Fruit fly (Drosophila melanogaster) whole organism, wandering third instar larva: Measurements from ENCODE around the gene CG6168.

Experiments used
- Abd-B ChIP-seq: fragments of >200 bp; optimal IDR thresholded peaks from 2 replicates; lab custom pipeline; 2017; ENCODE audit warnings: missing biosample characterization, missing genetic modification characterization
- CG32264 ChIP-seq: fragments of 200-800 bp; sonication (Bioruptor generic); optimal IDR thresholded peaks from 2 replicates; lab custom pipeline; 2016; ENCODE audit warnings: missing biosample characterization, missing genetic modification characterization
- CG9705 ChIP-seq: fragments of 200-800 bp; sonication (Bioruptor generic); optimal IDR thresholded peaks from 2 replicates; lab custom pipeline; 2018; ENCODE audit warnings: missing biosample characterization, mild to moderate bottlenecking, missing genetic modification characterization
- CrebA ChIP-seq: fragments of 200-800 bp; sonication (Bioruptor generic); optimal IDR thresholded peaks from 2 replicates; lab custom pipeline; 2016; ENCODE audit warnings: missing biosample characterization, mild to moderate bottlenecking, missing genetic modification characterization, borderline replicate concordance
- Dfd ChIP-seq: fragments of >200 bp; optimal IDR thresholded peaks from 2 replicates; lab custom pipeline; 2017; ENCODE audit warnings: missing biosample characterization, missing genetic modification characterization
- Dif ChIP-seq: fragments of 200-275, 200-300 bp; sonication (Bioruptor generic); optimal IDR thresholded peaks from 2 replicates; lab custom pipeline; 2018; ENCODE audit warnings: missing biosample characterization, missing genetic modification characterization; ENCODE audit not compliant: partially characterized antibody
- GATAd ChIP-seq: sonication (Bioruptor generic); optimal IDR thresholded peaks from 2 replicates; lab custom pipeline; 2016; ENCODE audit warnings: missing biosample characterization, missing genetic modification characterization
- HLH106 ChIP-seq: fragments of 200-800 bp; optimal IDR thresholded peaks from 3 replicates; lab custom pipeline; 2019; ENCODE audit warnings: missing biosample characterization, mild to moderate bottlenecking, missing genetic modification characterization, moderate library complexity
- Hnf4 ChIP-seq: fragments of 200-800 bp; sonication (Bioruptor generic); optimal IDR thresholded peaks from 2 replicates; lab custom pipeline; 2016; ENCODE audit warnings: missing biosample characterization, mild to moderate bottlenecking, missing genetic modification characterization
- Hr78 ChIP-seq: fragments of >200 bp; optimal IDR thresholded peaks from 2 replicates; lab custom pipeline; 2017; ENCODE audit warnings: missing biosample characterization, missing genetic modification characterization
- Hr83 ChIP-seq: fragments of 200-300 bp; sonication (Bioruptor generic); optimal IDR thresholded peaks from 2 replicates; lab custom pipeline; 2016; ENCODE audit warnings: missing biosample characterization, mild to moderate bottlenecking, missing genetic modification characterization, moderate library complexity; ENCODE audit not compliant: poor library complexity, severe bottlenecking
- Jra ChIP-seq: sonication (Bioruptor generic); optimal IDR thresholded peaks from 2 replicates; lab custom pipeline; 2016; ENCODE audit warnings: missing biosample characterization, missing genetic modification characterization
- Mio ChIP-seq: sonication (Bioruptor generic); optimal IDR thresholded peaks from 2 replicates; lab custom pipeline; 2016; ENCODE audit warnings: missing biosample characterization, missing genetic modification characterization
- Myc ChIP-seq: fragments of >200 bp; optimal IDR thresholded peaks from 2 replicates; lab custom pipeline; 2017
- N ChIP-seq: fragments of >200 bp; optimal IDR thresholded peaks from 2 replicates; lab custom pipeline; 2018; ENCODE audit warnings: missing biosample characterization, missing external identifiers, missing genetic modification characterization
- OdsH ChIP-seq: fragments of 200-800 bp; sonication (Bioruptor generic); optimal IDR thresholded peaks from 2 replicates; lab custom pipeline; 2016; ENCODE audit warnings: missing biosample characterization, mild to moderate bottlenecking, missing genetic modification characterization
- Rel ChIP-seq, 2 experiments: fragments of 200-800 bp; sonication (Bioruptor generic) in 1 of 2; optimal IDR thresholded peaks; 2 replicates in 1 of 2; 3 replicates in 1 of 2; lab custom pipeline; 2016 to 2019; ENCODE audit warnings: mild to moderate bottlenecking in 2 of 2, missing biosample characterization in 2 of 2, missing genetic modification characterization in 2 of 2, moderate library complexity in 1 of 2
- Sp1 ChIP-seq: fragments of 200-800 bp; sonication (Bioruptor generic); optimal IDR thresholded peaks from 3 replicates; lab custom pipeline; 2019; ENCODE audit warnings: missing biosample characterization, mild to moderate bottlenecking, missing genetic modification characterization, moderate library complexity
- Vsx2 ChIP-seq: fragments of 200-300, 225-300 bp; sonication (Bioruptor generic); optimal IDR thresholded peaks from 2 replicates; lab custom pipeline; 2018; ENCODE audit warnings: missing biosample characterization, missing genetic modification characterization; ENCODE audit not compliant: partially characterized antibody
- br ChIP-seq: fragments of 200-800 bp; sonication (Bioruptor generic); optimal IDR thresholded peaks from 2 replicates; lab custom pipeline; 2016; ENCODE audit warnings: missing biosample characterization, missing genetic modification characterization
- brk ChIP-seq: fragments of 200-800 bp; sonication (Bioruptor generic); optimal IDR thresholded peaks from 2 replicates; lab custom pipeline; 2016; ENCODE audit warnings: missing biosample characterization, mild to moderate bottlenecking, missing genetic modification characterization
- dl ChIP-seq, 2 experiments: fragments of 175-275, 200-275 bp in 1 of 2; fragments of 200-275 bp in 1 of 2; sonication (Bioruptor generic); optimal IDR thresholded peaks; lab custom pipeline; 2018; ENCODE audit warnings: mild to moderate bottlenecking in 2 of 2, missing biosample characterization in 2 of 2, missing genetic modification characterization in 2 of 2, moderate library complexity in 2 of 2; ENCODE audit not compliant: partially characterized antibody in 2 of 2, insufficient read depth in 1 of 2
- dmrt93B ChIP-seq: fragments of 200-800 bp; sonication (Bioruptor generic); optimal IDR thresholded peaks from 2 replicates; lab custom pipeline; 2018; ENCODE audit warnings: missing biosample characterization, mild to moderate bottlenecking, missing genetic modification characterization
- dsf ChIP-seq: sonication (Bioruptor generic); optimal IDR thresholded peaks from 2 replicates; lab custom pipeline; 2016; ENCODE audit warnings: missing biosample characterization, missing genetic modification characterization, borderline replicate concordance
- ey ChIP-seq: fragments of 200-800 bp; sonication (Bioruptor generic); optimal IDR thresholded peaks from 2 replicates; lab custom pipeline; 2016; ENCODE audit warnings: missing biosample characterization, missing genetic modification characterization
- foxo ChIP-seq, 2 experiments: fragments of 200-800 bp; sonication (Bioruptor generic); optimal IDR thresholded peaks; 2 replicates in 1 of 2; 3 replicates in 1 of 2; lab custom pipeline; 2016 to 2017; ENCODE audit warnings: missing biosample characterization in 2 of 2, missing genetic modification characterization in 2 of 2
- fru ChIP-seq: fragments of 200-800 bp; sonication (Bioruptor generic); optimal IDR thresholded peaks from 3 replicates; lab custom pipeline; 2016; ENCODE audit warnings: missing biosample characterization, mild to moderate bottlenecking, missing genetic modification characterization
- h ChIP-seq: fragments of 200-800 bp; sonication (Bioruptor generic); optimal IDR thresholded peaks from 3 replicates; lab custom pipeline; 2016; ENCODE audit warnings: missing biosample characterization, mild to moderate bottlenecking, missing genetic modification characterization
- jim ChIP-seq: fragments of 175-275, 200-325 bp; sonication (Bioruptor generic); optimal IDR thresholded peaks from 2 replicates; lab custom pipeline; 2016; ENCODE audit warnings: missing biosample characterization, mild to moderate bottlenecking, missing genetic modification characterization
- lola ChIP-seq: fragments of >200 bp; optimal IDR thresholded peaks from 2 replicates; lab custom pipeline; 2017; ENCODE audit warnings: missing biosample characterization, missing genetic modification characterization
- pan ChIP-seq: fragments of >200 bp; optimal IDR thresholded peaks from 2 replicates; lab custom pipeline; 2017
- psq ChIP-seq: fragments of 200-800 bp; sonication (Bioruptor generic); optimal IDR thresholded peaks from 3 replicates; lab custom pipeline; 2017; ENCODE audit warnings: missing biosample characterization, mild to moderate bottlenecking, missing genetic modification characterization, moderate library complexity
- rgr ChIP-seq: fragments of 200-800 bp; sonication (Bioruptor generic); optimal IDR thresholded peaks from 3 replicates; lab custom pipeline; 2016; ENCODE audit warnings: missing biosample characterization, mild to moderate bottlenecking, missing genetic modification characterization
- sage ChIP-seq: fragments of 200-800 bp; sonication (Bioruptor generic); optimal IDR thresholded peaks from 2 replicates; lab custom pipeline; 2016; ENCODE audit warnings: missing biosample characterization, mild to moderate bottlenecking, missing genetic modification characterization
- sv ChIP-seq: fragments of 200-800 bp; sonication (Bioruptor generic); optimal IDR thresholded peaks from 3 replicates; lab custom pipeline; 2016; ENCODE audit warnings: missing biosample characterization, missing genetic modification characterization
- tai ChIP-seq: sonication (Bioruptor generic); optimal IDR thresholded peaks from 2 replicates; lab custom pipeline; 2016; ENCODE audit warnings: missing biosample characterization, missing genetic modification characterization
- usp ChIP-seq: fragments of >200 bp; optimal IDR thresholded peaks from 2 replicates; lab custom pipeline; 2017; ENCODE audit warnings: missing biosample characterization, missing genetic modification characterization
- woc ChIP-seq: sonication (Bioruptor generic); optimal IDR thresholded peaks from 2 replicates; lab custom pipeline; 2016; ENCODE audit warnings: missing biosample characterization, mild to moderate bottlenecking, missing genetic modification characterization

The CG6168 gene

dm6 chr3L:11320124-11320523, 1.4 kb downstream of the CG6168 start:
- TF ChIP-seq tai (GFP tag; lab: Kevin White, UChicago): no peak
- TF ChIP-seq Sp1 (GFP tag; lab: Kevin White, UChicago): no peak
- TF ChIP-seq CrebA (GFP tag; lab: Kevin White, UChicago): peak; percentile 30
- TF ChIP-seq pan (lab: Kevin White, UChicago): no peak
- TF ChIP-seq Dif (GFP tag; lab: Kevin White, UChicago): peak; percentile 22
- TF ChIP-seq Rel (GFP tag; optimal IDR thresholded peaks at IDR 0.05; lab: Kevin White, UChicago): peak; percentile 22
- no peak for TF ChIP-seq Rel (tag; optimal IDR thresholded peaks at IDR 0.05; lab: Kevin White, UChicago)
- no peak for TF ChIP-seq dsf
- no peak for TF ChIP-seq sage (GFP tag; lab: Kevin White, UChicago)
- peak; percentile 19 for TF ChIP-seq psq (GFP tag; lab: Kevin White, UChicago)
- no peak for TF ChIP-seq CG9705 (GFP tag; lab: Kevin White, UChicago)
- no peak for TF ChIP-seq Myc (lab: Kevin White, UChicago)
- TF ChIP-seq dmrt93B (GFP tag; lab: Kevin White, UChicago): no peak
- no peak for TF ChIP-seq GATAd (GFP tag; lab: Kevin White, UChicago)
- no peak for TF ChIP-seq Abd-B (GFP tag; lab: Kevin White, UChicago)

DNA sequence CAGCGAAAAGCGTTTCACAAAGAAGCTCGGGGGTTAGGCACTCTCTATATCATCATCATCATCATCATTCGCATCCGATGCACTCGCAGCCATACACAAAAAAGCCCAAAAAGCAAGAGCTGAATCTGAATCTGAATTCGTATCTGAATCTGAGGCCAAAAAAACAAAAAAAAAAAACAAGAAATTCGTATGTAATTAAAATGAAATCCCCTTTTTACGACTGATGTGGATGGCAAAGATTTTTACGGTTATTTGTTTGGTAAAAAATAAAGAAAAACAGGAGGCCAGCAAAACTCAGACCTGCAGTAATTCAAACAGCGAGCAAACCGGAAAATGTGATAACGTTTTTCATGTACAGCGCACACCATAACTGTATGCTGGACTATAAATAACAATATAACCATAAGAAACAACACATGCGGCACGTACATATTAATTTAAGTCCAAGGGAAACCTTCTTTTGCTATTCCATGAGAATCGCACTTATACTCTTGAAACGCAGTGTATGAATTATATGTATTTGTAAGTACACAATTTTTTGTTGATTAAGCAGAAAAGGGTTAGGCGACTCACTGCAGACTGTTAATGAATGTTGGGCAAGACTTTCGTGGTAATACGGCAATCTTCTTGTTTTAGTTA, 2.9 kb downstream of the CG6168 start:
- TF ChIP-seq HLH106 (tag; lab: Kevin White, UChicago) (peak; percentile 91), Rel (GFP tag; optimal IDR thresholded peaks at IDR 0.05; lab: Kevin White, UChicago) (peak; percentile 47), Rel (tag; optimal IDR thresholded peaks at IDR 0.05; lab: Kevin White, UChicago) (peak; percentile 91), N (GFP tag; lab: Kevin White, UChicago) (no peak), jim (no peak), Vsx2 (no peak), Hr78 (GFP tag; lab: Kevin White, UChicago) (no peak), dl (GFP tag; optimal IDR thresholded peaks at IDR 0.05; lab: Kevin White, UChicago; ENCODE audit: insufficient read depth in 1 of 2, partially characterized antibody in 2 of 2) (no peak), CG32264 (GFP tag; lab: Kevin White, UChicago) (peak; percentile 94), Abd-B (GFP tag; lab: Kevin White, UChicago) (no peak), sage (GFP tag; lab: Kevin White, UChicago) (peak; percentile 86), Mio (GFP tag; lab: Kevin White, UChicago) (peak; percentile 65), pan (lab: Kevin White, UChicago) (no peak), Jra (GFP tag; lab: Kevin White, UChicago) (peak; percentile 65), tai (GFP tag; lab: Kevin White, UChicago) (peak; percentile 71), fru (GFP tag; lab: Kevin White, UChicago) (peak; percentile 83), h (GFP tag; lab: Kevin White, UChicago) (peak; percentile 92), Hr83 (peak; percentile 76), CG9705 (GFP tag; lab: Kevin White, UChicago) (peak; percentile 87), Dif (GFP tag; lab: Kevin White, UChicago) (no peak), psq (GFP tag; lab: Kevin White, UChicago) (peak; percentile 84), Hnf4 (GFP tag; lab: Kevin White, UChicago) (peak; percentile 87), woc (GFP tag; lab: Kevin White, UChicago) (peak; percentile 79), Sp1 (GFP tag; lab: Kevin White, UChicago) (peak; percentile 89), ey (GFP tag; lab: Kevin White, UChicago) (peak; percentile 92), GATAd (GFP tag; lab: Kevin White, UChicago) (peak; percentile 36), Myc (lab: Kevin White, UChicago) (no peak), usp (no peak), dsf (peak; percentile 47), sv (GFP tag; lab: Kevin White, UChicago) (peak; percentile 72), rgr (GFP tag; lab: Kevin White, UChicago) (peak; percentile 86), foxo (GFP tag; optimal IDR thresholded peaks at IDR 0.05; lab: Kevin White, UChicago) (peak; percentile 80 to 90), OdsH (GFP tag; lab: Kevin White, UChicago) (peak; percentile 85), brk (peak; percentile 39), br (GFP tag; lab: Kevin White, UChicago) (peak; percentile 87), Dfd (GFP tag; lab: Kevin White, UChicago) (peak; percentile 46), CrebA (GFP tag; lab: Kevin White, UChicago) (peak; percentile 20), dmrt93B (GFP tag; lab: Kevin White, UChicago) (peak; percentile 83), lola (no peak)
